Worm (Caenorhabditis elegans) whole organism, early embryonic: ENCODE results near the gene pnc-2.

Experiments used
- F13C5.2 ChIP-seq: sonication (generic microtip); optimal IDR thresholded peaks from 2 replicates; lab custom pipeline; 2017; ENCODE audit warnings: mild to moderate bottlenecking, missing genetic modification characterization, inconsistent platforms, missing compliant biosample characterization
- ama-1 ChIP-seq: fragments of 150-350 bp; optimal IDR thresholded peaks from 2 replicates; lab custom pipeline; 2014
- ets-7 ChIP-seq: sonication (generic microtip); optimal IDR thresholded peaks from 2 replicates; lab custom pipeline; 2016; ENCODE audit warnings: missing genotype, missing genetic modification characterization, missing compliant biosample characterization
- flt-1 ChIP-seq: fragments of 200-800 bp; sonication (Bioruptor generic); IDR thresholded peaks from 2 replicates; pipeline ENCODE4 v1.3.6; 2022; ENCODE audit warnings: missing genetic modification characterization, missing compliant biosample characterization
- pes-1 ChIP-seq: fragments of 200-800 bp; sonication (Bioruptor generic); IDR thresholded peaks from 2 replicates; pipeline ENCODE4 v1.3.6; 2022; ENCODE audit warnings: missing genetic modification reagents, missing genetic modification characterization, missing compliant biosample characterization
- sea-1 ChIP-seq: fragments of 200-800 bp; sonication (Bioruptor generic); conservative IDR thresholded peaks from 2 replicates; pipeline ENCODE4 v1.3.6; 2022; ENCODE audit warnings: missing genetic modification characterization, missing compliant biosample characterization
- tbx-37 ChIP-seq: fragments of 200-800 bp; sonication (Bioruptor generic); conservative IDR thresholded peaks from 2 replicates; pipeline ENCODE4 v1.3.6; 2022; ENCODE audit warnings: missing genetic modification reagents, missing genetic modification characterization, missing compliant biosample characterization

Gene pnc-2

DNA sequence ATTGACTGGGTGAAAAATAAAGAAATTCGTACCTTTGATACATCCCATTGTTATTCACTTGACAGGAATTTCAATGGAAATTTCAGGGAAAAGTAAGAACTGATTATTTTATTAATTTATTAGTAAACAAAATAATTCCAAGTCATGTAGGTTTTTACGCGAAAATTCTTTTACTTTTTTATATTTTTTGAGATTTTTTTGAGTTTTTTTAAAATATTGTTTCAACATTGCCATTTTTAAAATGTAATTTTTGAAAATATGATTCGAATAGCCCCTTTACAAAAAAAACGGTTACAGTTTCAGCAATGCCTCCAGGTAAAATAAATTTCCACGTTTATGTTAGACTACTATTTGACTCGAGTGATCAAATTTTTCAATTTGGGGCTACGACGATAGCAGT, 47.8 kb downstream of the pnc-2 start, which contains the start of gene Y57G11C.23:
TSS of gene Y57G11C.23 (minus strand) at position 101 of the 400 bp plus-strand sequence.
- TF ChIP-seq F13C5.2 (tag; lab: Kevin White, UChicago) (no peak), flt-1 (GFP tag; lab: Robert Waterston, UW) (no peak), ets-7 (no peak), ama-1 (lab: Kevin White, UChicago) (no peak), pes-1 (GFP tag; lab: Robert Waterston, UW) (no peak), sea-1 (GFP tag; lab: Robert Waterston, UW) (no peak), tbx-37 (GFP tag; lab: Robert Waterston, UW) (no peak)
